Worm (Caenorhabditis elegans) whole organism, early embryonic: Measurements from ENCODE around the gene M02D8.6.

Experiments
- B0310.2 ChIP-seq: sonication (generic microtip); optimal IDR thresholded peaks from 2 replicates; lab custom pipeline; 2016; ENCODE audit warnings: mild to moderate bottlenecking, missing genetic modification characterization, missing compliant biosample characterization
- F13C5.2 ChIP-seq: sonication (generic microtip); optimal IDR thresholded peaks from 2 replicates; lab custom pipeline; 2017; ENCODE audit warnings: mild to moderate bottlenecking, missing genetic modification characterization, inconsistent platforms, missing compliant biosample characterization
- ama-1 ChIP-seq: fragments of 150-350 bp; optimal IDR thresholded peaks from 2 replicates; lab custom pipeline; 2014
- ceh-13 ChIP-seq: fragments of 200-800 bp; sonication (Bioruptor generic); optimal IDR thresholded peaks from 2 replicates; lab custom pipeline; 2018; ENCODE audit warnings: mild to moderate bottlenecking, missing genetic modification characterization, missing compliant biosample characterization
- ceh-36 ChIP-seq: sonication (generic microtip); optimal IDR thresholded peaks from 2 replicates; lab custom pipeline; 2016; ENCODE audit warnings: missing genetic modification characterization, inconsistent platforms, missing compliant biosample characterization
- ets-7 ChIP-seq: sonication (generic microtip); optimal IDR thresholded peaks from 2 replicates; lab custom pipeline; 2016; ENCODE audit warnings: missing genotype, missing genetic modification characterization, missing compliant biosample characterization
- flt-1 ChIP-seq: fragments of 200-800 bp; sonication (Bioruptor generic); IDR thresholded peaks from 2 replicates; pipeline ENCODE4 v1.3.6; 2022; ENCODE audit warnings: missing genetic modification characterization, missing compliant biosample characterization
- hmbx-1 ChIP-seq: sonication (generic microtip); optimal IDR thresholded peaks from 2 replicates; lab custom pipeline; 2016; ENCODE audit warnings: mild to moderate bottlenecking, missing genetic modification characterization, missing compliant biosample characterization
- hnd-1 ChIP-seq: sonication (generic microtip); optimal IDR thresholded peaks from 2 replicates; lab custom pipeline; 2016; ENCODE audit warnings: missing genetic modification characterization, missing compliant biosample characterization
- pes-1 ChIP-seq: fragments of 200-800 bp; sonication (Bioruptor generic); IDR thresholded peaks from 2 replicates; pipeline ENCODE4 v1.3.6; 2022; ENCODE audit warnings: missing genetic modification reagents, missing genetic modification characterization, missing compliant biosample characterization
- scrt-1 ChIP-seq: fragments of 200-800 bp; sonication (Bioruptor generic); IDR thresholded peaks from 2 replicates; pipeline ENCODE4 v1.3.6; 2022; ENCODE audit warnings: missing genetic modification characterization, missing compliant biosample characterization
- sea-1 ChIP-seq: fragments of 200-800 bp; sonication (Bioruptor generic); conservative IDR thresholded peaks from 2 replicates; pipeline ENCODE4 v1.3.6; 2022; ENCODE audit warnings: missing genetic modification characterization, missing compliant biosample characterization
- tra-4 ChIP-seq: sonication (generic microtip); optimal IDR thresholded peaks from 2 replicates; lab custom pipeline; 2017; ENCODE audit warnings: missing genetic modification characterization, missing compliant biosample characterization

DNA sequence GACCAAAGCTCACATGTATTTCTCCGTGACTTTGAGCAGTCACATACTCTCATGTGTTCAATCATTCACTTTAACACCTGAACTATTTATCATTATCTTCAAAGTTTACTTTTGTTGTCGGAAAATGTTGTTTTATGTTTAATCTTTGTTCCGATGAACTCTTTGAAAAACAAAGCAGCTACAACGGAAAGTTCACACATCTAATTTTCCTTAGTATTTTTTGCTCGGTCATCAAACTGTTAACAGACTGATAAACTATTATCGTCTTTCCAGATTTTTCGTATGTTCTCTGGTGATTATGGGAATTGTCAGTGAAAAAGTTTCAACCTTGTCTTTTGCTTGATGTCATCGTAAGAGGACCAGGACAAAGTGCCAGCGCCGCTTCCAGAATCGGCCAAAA is 24.3 kb upstream of the M02D8.6 start:
- TF ChIP-seq ama-1 (lab: Kevin White, UChicago) (no peak), scrt-1 (GFP tag; lab: Robert Waterston, UW) (no peak), sea-1 (GFP tag; lab: Robert Waterston, UW) (no peak), tra-4 (no peak), F13C5.2 (tag; lab: Kevin White, UChicago) (no peak), ets-7 (no peak), hnd-1 (no peak), flt-1 (GFP tag; lab: Robert Waterston, UW) (no peak), pes-1 (no peak), hmbx-1 (tag; lab: Kevin White, UChicago) (no peak), ceh-36 (tag; lab: Kevin White, UChicago) (no peak), ceh-13 (GFP tag; lab: Kevin White, UChicago) (no peak), B0310.2 (no peak)
